Worm (Caenorhabditis elegans): ENCODE data around the gene srlf-18.

Gene srlf-18

DNA sequence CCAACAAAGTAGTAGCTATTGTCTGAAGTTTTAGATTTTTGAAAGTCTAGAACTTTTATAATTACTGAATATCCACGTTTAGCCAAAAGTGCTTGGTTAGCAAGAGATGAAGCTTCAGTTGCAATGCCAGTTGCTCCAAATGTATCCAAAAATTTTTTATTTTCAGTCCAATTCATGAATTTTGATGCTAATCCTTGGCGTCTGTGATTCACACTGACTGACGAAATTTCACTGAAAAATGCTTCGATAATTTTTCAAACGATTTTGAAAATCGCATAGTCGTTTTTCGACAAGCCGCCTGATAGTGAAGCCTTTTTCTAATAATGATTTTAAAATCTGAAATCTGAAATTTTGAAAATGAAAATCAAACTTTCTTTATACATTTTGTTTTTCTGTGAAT is 7.2 kb downstream of the srlf-18 start:
- TF ChIP-seq him-1 (tag; optimal IDR thresholded peaks at IDR 0.05) (no peak), dao-5 (tag; optimal IDR thresholded peaks at IDR 0.05) (no peak), W03F9.2 (tag; optimal IDR thresholded peaks at IDR 0.05) (no peak)

DNA sequence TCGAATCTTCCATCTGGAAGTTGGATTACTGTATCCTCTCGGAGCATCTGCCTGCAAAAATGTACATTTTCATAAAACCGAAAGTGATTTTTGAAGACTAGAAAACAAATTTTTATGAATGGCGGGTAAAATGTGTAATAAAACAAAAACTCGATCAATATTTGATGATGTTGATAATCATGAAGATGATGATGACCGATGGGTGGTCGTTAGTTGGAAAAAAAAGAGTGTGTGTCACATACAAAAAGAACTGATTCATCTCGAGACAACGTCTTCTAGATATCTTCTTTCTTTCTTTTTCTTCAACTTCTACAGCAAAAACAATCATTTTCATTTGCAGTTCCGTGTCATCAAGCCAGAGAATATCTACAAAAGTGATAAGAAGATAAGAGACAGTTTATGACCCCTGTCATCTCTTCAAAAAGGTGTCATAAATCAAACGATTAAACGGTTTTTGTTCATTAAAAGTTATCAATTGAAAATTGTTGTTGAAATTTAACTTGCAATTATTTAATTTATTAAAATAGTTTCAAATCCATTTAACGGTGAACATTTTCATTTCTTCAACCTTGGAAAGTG is 8.7 kb downstream of the srlf-18 start, which contains the start of gene bcc-1:
Gene bcc-1 (minus strand): TSS at position 51 of the 579 bp plus-strand sequence.
- TF ChIP-seq W03F9.2 (tag; optimal IDR thresholded peaks at IDR 0.05) (no peak), dao-5 (tag; optimal IDR thresholded peaks at IDR 0.05) (no peak), him-1 (tag; optimal IDR thresholded peaks at IDR 0.05) (no peak)

ce11 chrIV:11089527-11089926 is 11.8 kb downstream of the srlf-18 start, which contains the start of gene M7.7:
TSS of gene M7.7 (plus strand) at chrIV:11089827.
- no peak for TF ChIP-seq dao-5 (tag; optimal IDR thresholded peaks at IDR 0.05)
- TF ChIP-seq W03F9.2 (tag; optimal IDR thresholded peaks at IDR 0.05): no peak
- TF ChIP-seq him-1 (tag; optimal IDR thresholded peaks at IDR 0.05): no peak

DNA sequence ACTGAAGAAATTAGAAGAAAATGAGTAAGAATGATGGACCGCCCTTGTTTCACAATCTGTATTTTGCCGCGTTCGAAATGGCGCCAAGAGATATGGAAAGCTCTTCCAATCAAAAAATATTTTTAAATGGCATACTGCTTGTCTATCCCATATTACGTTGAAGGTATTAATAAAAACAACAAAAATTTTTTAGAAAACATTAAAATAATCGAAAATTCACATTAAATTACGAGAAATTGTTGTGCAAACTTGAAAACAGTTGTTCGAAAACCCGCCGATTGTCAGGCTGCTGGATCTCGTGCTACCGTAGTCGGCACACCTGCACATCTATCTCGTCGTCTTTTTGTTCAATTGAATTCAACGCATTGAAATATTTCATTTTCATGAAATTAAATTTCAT is 17.7 kb downstream of the srlf-18 start, which contains the start of gene klc-1:
Gene klc-1 (plus strand): TSS at position 127 of the 400 bp plus-strand sequence.
- TF ChIP-seq him-1 (tag; optimal IDR thresholded peaks at IDR 0.05): no peak
- TF ChIP-seq W03F9.2 (tag; optimal IDR thresholded peaks at IDR 0.05): no peak
- no peak for TF ChIP-seq dao-5 (tag; optimal IDR thresholded peaks at IDR 0.05)

- TF ChIP-seq him-1 (tag; optimal IDR thresholded peaks at IDR 0.05): peak; percentile 90
- peak; percentile 52 for TF ChIP-seq dao-5 (tag; optimal IDR thresholded peaks at IDR 0.05)
- peak; percentile 70 for TF ChIP-seq W03F9.2 (tag; optimal IDR thresholded peaks at IDR 0.05)
Observed at ce11 chrIV:11082789-11083235, 18.5 kb downstream of the srlf-18 start.

ce11 chrIV:11082153-11082552 is 19.1 kb downstream of the srlf-18 start, which contains the start of gene let-70:
TSS of gene let-70 (minus strand) at chrIV:11082253.
- TF ChIP-seq W03F9.2 (tag; optimal IDR thresholded peaks at IDR 0.05): no peak
- TF ChIP-seq him-1 (tag; optimal IDR thresholded peaks at IDR 0.05): no peak
- TF ChIP-seq dao-5 (tag; optimal IDR thresholded peaks at IDR 0.05): no peak

ce11 chrIV:11080823-11081285 is 20.4 kb downstream of the srlf-18 start, which contains the start of gene atg-7:
TSS of gene atg-7 (minus strand) at chrIV:11081055.
- no peak for TF ChIP-seq W03F9.2 (tag; optimal IDR thresholded peaks at IDR 0.05)
- TF ChIP-seq him-1 (tag; optimal IDR thresholded peaks at IDR 0.05): no peak
- TF ChIP-seq dao-5 (tag; optimal IDR thresholded peaks at IDR 0.05): no peak

DNA sequence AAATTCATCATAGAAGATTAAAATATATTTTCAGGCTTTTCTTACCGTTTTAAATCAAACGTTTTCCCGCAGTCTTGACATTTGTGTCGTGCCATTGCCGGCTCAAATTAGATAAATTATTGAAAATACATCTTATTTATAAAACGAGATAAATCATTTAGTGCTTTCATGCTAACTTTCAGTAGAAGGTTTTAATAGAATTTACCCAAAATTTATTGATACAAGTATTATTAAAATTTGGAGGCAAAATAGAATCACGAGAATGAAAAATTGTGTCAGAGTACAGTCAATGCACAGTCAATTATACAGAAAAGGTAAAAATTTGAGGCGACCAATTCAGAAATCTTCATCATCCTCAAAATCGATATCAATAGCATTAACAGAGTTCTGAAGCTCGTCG is 22.8 kb downstream of the srlf-18 start, which contains the start of gene Y5F2A.4:
Gene Y5F2A.4 (minus strand): TSS at position 101 of the 400 bp plus-strand sequence.
- TF ChIP-seq W03F9.2 (tag; optimal IDR thresholded peaks at IDR 0.05) (no peak), him-1 (tag; optimal IDR thresholded peaks at IDR 0.05) (no peak), dao-5 (tag; optimal IDR thresholded peaks at IDR 0.05) (no peak)

DNA sequence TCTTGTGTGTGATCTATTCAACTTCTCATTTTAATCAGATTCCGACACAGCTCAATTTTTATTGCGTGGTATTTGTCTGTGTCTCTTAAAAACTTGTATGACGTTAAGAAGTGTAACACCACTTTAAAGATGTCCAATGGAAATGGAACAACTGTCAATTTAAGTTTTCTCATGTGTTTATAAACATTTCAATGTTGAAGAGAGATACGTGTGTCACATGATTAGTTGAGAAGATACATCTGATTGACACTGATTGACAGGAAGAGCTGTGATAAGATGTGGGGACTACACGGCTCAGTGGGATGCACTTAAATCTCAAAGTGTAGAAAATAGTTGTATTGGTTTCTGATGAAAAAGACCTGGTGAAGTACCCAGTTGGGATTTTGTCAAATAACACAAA is 33.0 kb downstream of the srlf-18 start:
- TF ChIP-seq W03F9.2 (tag; optimal IDR thresholded peaks at IDR 0.05) (no peak), him-1 (tag; optimal IDR thresholded peaks at IDR 0.05) (no peak), dao-5 (tag; optimal IDR thresholded peaks at IDR 0.05) (no peak)

DNA sequence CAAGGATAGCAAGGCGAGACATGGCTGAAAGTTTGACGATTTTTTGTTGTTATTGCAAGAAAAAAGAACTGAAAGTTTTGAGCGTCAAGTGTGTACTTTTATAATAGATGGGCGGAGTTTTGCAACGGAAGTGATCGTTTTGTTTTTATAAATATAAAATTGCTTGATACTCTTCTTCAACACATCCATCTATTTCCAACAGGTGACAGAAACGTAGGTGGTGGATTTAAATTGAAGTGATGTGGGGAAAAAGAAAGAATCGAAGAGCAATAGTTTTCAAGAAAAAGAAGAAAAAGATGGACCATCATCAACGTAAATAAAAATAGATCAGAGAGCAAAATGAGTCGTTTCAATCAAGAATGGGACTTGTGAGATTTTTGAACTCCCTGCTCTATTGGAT is 34.3 kb downstream of the srlf-18 start, which contains the start of gene ttr-17:
Gene ttr-17 (minus strand): TSS at position 24 of the 400 bp plus-strand sequence.
- TF ChIP-seq dao-5 (tag; optimal IDR thresholded peaks at IDR 0.05) (no peak), him-1 (tag; optimal IDR thresholded peaks at IDR 0.05) (no peak), W03F9.2 (tag; optimal IDR thresholded peaks at IDR 0.05) (no peak)

ce11 chrIV:11063962-11064361 is 37.3 kb downstream of the srlf-18 start, which contains the start of gene ttr-16:
TSS of gene ttr-16 (minus strand) at chrIV:11064137.
- TF ChIP-seq him-1 (tag; optimal IDR thresholded peaks at IDR 0.05) (no peak), W03F9.2 (tag; optimal IDR thresholded peaks at IDR 0.05) (no peak)

- TF ChIP-seq him-1 (tag; optimal IDR thresholded peaks at IDR 0.05): no peak
- TF ChIP-seq dao-5 (tag; optimal IDR thresholded peaks at IDR 0.05): no peak
- TF ChIP-seq W03F9.2 (tag; optimal IDR thresholded peaks at IDR 0.05): no peak
Observed at ce11 chrIV:11062984-11063613, 38.2 kb downstream of the srlf-18 start.

DNA sequence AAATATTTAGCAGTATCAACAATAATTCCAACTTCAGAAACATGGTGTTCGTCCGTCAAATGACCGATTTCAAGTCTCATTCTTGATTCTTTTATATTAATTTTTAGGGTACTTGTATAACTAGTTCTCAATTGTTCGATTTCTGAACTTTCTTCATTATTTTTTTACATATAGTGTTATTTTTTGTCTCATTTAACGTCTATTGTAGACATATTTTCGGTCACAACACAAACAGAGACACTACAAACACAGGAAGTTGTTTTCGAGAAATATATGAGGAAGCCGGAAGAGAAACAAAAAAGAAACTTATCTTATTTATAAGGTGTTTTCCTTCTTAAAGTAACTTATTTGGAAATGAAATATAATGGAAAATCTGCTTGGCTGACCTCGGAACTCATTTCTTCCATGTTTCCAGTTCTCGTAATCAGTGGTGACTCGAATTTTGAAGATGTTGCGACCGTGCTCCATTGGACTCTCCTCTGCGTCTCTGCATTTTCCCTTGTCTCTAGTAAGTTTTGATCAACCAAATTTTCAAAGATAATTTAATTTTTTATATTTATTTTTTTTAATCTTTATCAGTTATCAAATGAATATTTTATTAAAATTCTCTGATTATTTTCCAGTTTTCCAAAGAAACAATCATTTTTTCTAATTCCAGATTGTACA is 47.5 kb downstream of the srlf-18 start, which contains the start of the genes F36H1.12 and lin-3:
Gene F36H1.12 (minus strand): TSS at position 51 of the 666 bp plus-strand sequence.
Gene lin-3 (plus strand): TSS at position 657 of the 666 bp plus-strand sequence.
- no peak for TF ChIP-seq him-1 (tag; optimal IDR thresholded peaks at IDR 0.05)

Data from whole organism, L4/young adult.